Worm (Caenorhabditis elegans): ENCODE measurements around the gene tyr-6.

tyr-6 gene

ce11 chrIV:6528202-6528601 lies 47.9 kb downstream of the tyr-6 start:
- TF ChIP-seq nhr-67 (tag; optimal IDR thresholded peaks at IDR 0.05), result no peak
- TF ChIP-seq lin-15B (tag; optimal IDR thresholded peaks at IDR 0.05), result no peak
- no peak for TF ChIP-seq tbx-2 (tag; optimal IDR thresholded peaks at IDR 0.05)
- no peak for TF ChIP-seq nhr-11 (tag; optimal IDR thresholded peaks at IDR 0.05)
- no peak for TF ChIP-seq fkh-2 (tag; optimal IDR thresholded peaks at IDR 0.05)

DNA sequence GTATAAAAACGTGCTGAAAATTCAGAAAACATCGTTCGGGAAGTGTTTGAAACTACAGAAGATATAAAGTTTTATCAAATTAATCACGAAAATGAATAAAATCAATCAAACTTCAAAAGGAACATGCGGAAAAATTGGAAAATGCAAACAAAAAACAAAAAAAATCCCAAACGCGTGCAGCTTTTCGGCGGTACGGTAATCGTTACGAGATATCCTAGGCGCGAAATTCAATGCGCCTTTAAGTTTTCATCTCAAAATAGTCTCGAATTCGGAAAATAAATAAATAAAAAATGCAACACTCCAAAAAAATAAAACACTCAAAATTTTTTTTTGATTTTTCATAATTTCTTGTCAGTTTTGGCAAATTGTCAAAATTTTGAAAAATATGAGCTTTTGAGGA lies 49.5 kb downstream of the tyr-6 start:
- TF ChIP-seq unc-62 (GFP tag; optimal IDR thresholded peaks at IDR 0.05), result no peak
- no peak for TF ChIP-seq zag-1 (tag; optimal IDR thresholded peaks at IDR 0.05)
- TF ChIP-seq hmg-11 (tag; optimal IDR thresholded peaks at IDR 0.05), result no peak
- TF ChIP-seq nhr-67 (tag; optimal IDR thresholded peaks at IDR 0.05), result no peak
- TF ChIP-seq egl-5 (tag; optimal IDR thresholded peaks at IDR 0.05), result no peak
- TF ChIP-seq skn-1 (tag; optimal IDR thresholded peaks at IDR 0.05), result no peak
- TF ChIP-seq fos-1 (tag; optimal IDR thresholded peaks at IDR 0.05), result no peak
- TF ChIP-seq nhr-77 (tag; optimal IDR thresholded peaks at IDR 0.05), result no peak
- no peak for TF ChIP-seq ceh-9 (tag; optimal IDR thresholded peaks at IDR 0.05)
- no peak for TF ChIP-seq ceh-28 (tag; optimal IDR thresholded peaks at IDR 0.05)
- TF ChIP-seq mml-1 (tag; optimal IDR thresholded peaks at IDR 0.05), result no peak
- TF ChIP-seq mdl-1 (tag; optimal IDR thresholded peaks at IDR 0.05), result no peak
- TF ChIP-seq sea-2 (GFP tag; optimal IDR thresholded peaks at IDR 0.05), result no peak
- TF ChIP-seq nhr-23 (tag; optimal IDR thresholded peaks at IDR 0.05), result no peak
- no peak for TF ChIP-seq lin-15B (tag; optimal IDR thresholded peaks at IDR 0.05)
- TF ChIP-seq elt-3 (tag; optimal IDR thresholded peaks at IDR 0.05), result no peak
- TF ChIP-seq nhr-237 (tag; optimal IDR thresholded peaks at IDR 0.05), result no peak
- no peak for TF ChIP-seq aly-2 (tag; optimal IDR thresholded peaks at IDR 0.05)

DNA sequence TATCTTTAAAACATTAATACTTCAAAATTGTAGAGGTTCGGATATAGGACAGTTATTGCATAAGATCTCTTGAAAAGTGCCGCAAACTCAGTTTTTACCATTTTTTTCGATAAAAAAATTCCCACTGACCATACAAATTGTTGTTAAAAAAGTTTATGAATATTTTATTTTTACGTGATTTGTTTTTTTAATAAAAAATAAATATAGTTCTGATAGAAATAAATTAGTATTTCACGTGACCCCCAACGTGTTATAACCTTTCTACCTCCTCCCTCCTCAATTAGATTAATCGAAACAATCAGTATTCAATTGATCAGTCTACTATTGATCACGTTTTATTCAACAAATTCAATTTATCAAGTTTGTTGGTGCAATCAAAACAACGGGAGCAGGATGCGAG lies 51.1 kb downstream of the tyr-6 start, which contains the start of gene C01G5.4:
Gene C01G5.4 (plus strand): TSS at position 301 of the 400 bp plus-strand sequence.
- TF ChIP-seq elt-3 (tag; optimal IDR thresholded peaks at IDR 0.05) (no peak), ama-1 (optimal IDR thresholded peaks at IDR 0.05) (no peak), skn-1 (tag; optimal IDR thresholded peaks at IDR 0.05) (no peak), pqm-1 (tag; optimal IDR thresholded peaks at IDR 0.05) (no peak), nhr-23 (tag; optimal IDR thresholded peaks at IDR 0.05) (no peak), zag-1 (tag; optimal IDR thresholded peaks at IDR 0.05) (no peak), elt-2 (tag; optimal IDR thresholded peaks at IDR 0.05) (no peak), elt-1 (tag; optimal IDR thresholded peaks at IDR 0.05) (no peak), nhr-237 (tag; optimal IDR thresholded peaks at IDR 0.05) (no peak), unc-62 (GFP tag; optimal IDR thresholded peaks at IDR 0.05) (no peak), R02D3.7 (tag; optimal IDR thresholded peaks at IDR 0.05) (no peak), nhr-43 (tag; optimal IDR thresholded peaks at IDR 0.05; ENCODE audit: poor library complexity, severe bottlenecking) (no peak), nhr-12 (tag; optimal IDR thresholded peaks at IDR 0.05) (no peak), fkh-10 (GFP tag; optimal IDR thresholded peaks at IDR 0.05) (no peak), ceh-28 (tag; optimal IDR thresholded peaks at IDR 0.05) (no peak)

DNA sequence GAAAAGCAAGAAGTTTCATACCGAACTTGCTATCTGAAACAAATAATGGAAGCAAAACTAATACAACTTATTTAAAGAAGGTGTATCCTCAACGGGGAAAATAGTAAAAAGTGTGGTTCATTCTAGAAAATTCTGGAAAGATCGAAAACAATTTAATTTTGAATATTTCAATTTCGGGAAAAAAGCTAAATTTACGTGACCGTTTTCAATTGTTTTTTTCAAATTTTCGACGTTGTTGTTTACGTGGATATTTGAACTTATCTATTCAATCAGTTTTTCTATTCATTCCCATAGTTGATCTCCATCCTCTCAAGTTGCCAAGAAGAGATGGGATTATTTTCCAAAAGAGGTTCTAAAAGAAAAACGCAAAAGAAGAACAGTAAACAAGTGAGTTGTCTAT lies 55.6 kb downstream of the tyr-6 start, which contains the start of gene C01G5.3:
Gene C01G5.3 (plus strand): TSS at position 301 of the 400 bp plus-strand sequence.
- TF ChIP-seq snpc-4 (tag; optimal IDR thresholded peaks at IDR 0.05) (no peak), R02D3.7 (tag; optimal IDR thresholded peaks at IDR 0.05) (no peak), nhr-23 (tag; optimal IDR thresholded peaks at IDR 0.05) (no peak), nhr-76 (tag; optimal IDR thresholded peaks at IDR 0.05) (no peak), ceh-16 (tag; optimal IDR thresholded peaks at IDR 0.05) (no peak), unc-39 (tag; optimal IDR thresholded peaks at IDR 0.05) (no peak), mml-1 (tag; optimal IDR thresholded peaks at IDR 0.05) (no peak), lsy-12 (tag; optimal IDR thresholded peaks at IDR 0.05) (no peak), egl-5 (tag; optimal IDR thresholded peaks at IDR 0.05) (no peak), fos-1 (tag; optimal IDR thresholded peaks at IDR 0.05) (no peak), mdl-1 (tag; optimal IDR thresholded peaks at IDR 0.05) (no peak), fkh-10 (GFP tag; optimal IDR thresholded peaks at IDR 0.05) (no peak), pha-4 (tag; optimal IDR thresholded peaks at IDR 0.05) (no peak), skn-1 (tag; optimal IDR thresholded peaks at IDR 0.05) (no peak), fkh-2 (tag; optimal IDR thresholded peaks at IDR 0.05) (no peak)

Data from whole organism, L3 larva.